Worm (Caenorhabditis elegans) whole organism, L4 larva: Measurements from ENCODE around the gene C16D9.1.

Experiments used
- ceh-62 ChIP-seq: sonication (generic microtip); optimal IDR thresholded peaks from 2 replicates; lab custom pipeline; 2017; ENCODE audit warnings: missing biosample characterization, missing genetic modification characterization
- ceh-82 ChIP-seq: sonication (generic microtip); optimal IDR thresholded peaks from 2 replicates; lab custom pipeline; 2017; ENCODE audit warnings: missing biosample characterization, missing genetic modification characterization
- lsy-2 ChIP-seq, 2 experiments: fragments of 150-350 bp in 1 of 2; sonication (generic microtip) in 1 of 2; optimal IDR thresholded peaks; 2 replicates each; lab custom pipeline; 2014 to 2017; ENCODE audit warnings: missing biosample characterization in 2 of 2, missing genetic modification characterization in 2 of 2
- nhr-28 ChIP-seq: fragments of 150-350 bp; optimal IDR thresholded peaks from 2 replicates; lab custom pipeline; 2014; ENCODE audit warnings: missing biosample characterization, missing genetic modification characterization
- nhr-77 ChIP-seq: fragments of 150-350 bp; optimal IDR thresholded peaks from 2 replicates; lab custom pipeline; 2014; ENCODE audit warnings: missing biosample characterization, missing genetic modification characterization
- unc-62 ChIP-seq, 3 experiments: fragments of 150-350 bp in 1 of 3; sonication (generic microtip); optimal IDR thresholded peaks in 2 of 3; peaks in 1 of 3; 1 replicate in 1 of 3; 2 replicates in 2 of 3; lab custom pipeline; 2014 to 2017; ENCODE audit warnings: missing biosample characterization in 3 of 3, missing genetic modification characterization in 3 of 3, missing genetic modification reagents in 3 of 3, missing genotype in 1 of 3
- zfp-2 ChIP-seq: sonication (generic microtip); optimal IDR thresholded peaks from 2 replicates; lab custom pipeline; 2016; ENCODE audit warnings: mild to moderate bottlenecking, missing genetic modification characterization, missing compliant biosample characterization
- ztf-7 ChIP-seq: fragments of 150-350 bp; optimal IDR thresholded peaks from 2 replicates; lab custom pipeline; 2014; ENCODE audit warnings: missing biosample characterization, missing genetic modification characterization

ce11 chrV:8226812-8227211, 32.3 kb upstream of the C16D9.1 start, which contains the start of gene K07C11.10:
- TF ChIP-seq ceh-62 (tag; lab: Kevin White, UChicago) (no peak), zfp-2 (tag; lab: Kevin White, UChicago) (no peak), nhr-77 (tag; lab: Kevin White, UChicago) (no peak), unc-62 (GFP tag; optimal IDR thresholded peaks at IDR 0.05 in 1 of 2; lab: Kevin White, UChicago) (peak in 1 of 2 experiments; percentile 47), unc-62 (tag; optimal IDR thresholded peaks at IDR 0.05; lab: Kevin White, UChicago) (no peak), lsy-2 (tag; optimal IDR thresholded peaks at IDR 0.05; lab: Kevin White, UChicago) (no peak), ceh-82 (tag; lab: Kevin White, UChicago) (no peak), nhr-28 (tag; lab: Kevin White, UChicago) (no peak), ztf-7 (tag; lab: Kevin White, UChicago) (no peak)
